Worm (Caenorhabditis elegans): Measurements from ENCODE around the gene mlc-2.
A peak's percentile ranks its signal among the peaks of the same experiment; 100 is the strongest.

The mlc-2 gene

DNA sequence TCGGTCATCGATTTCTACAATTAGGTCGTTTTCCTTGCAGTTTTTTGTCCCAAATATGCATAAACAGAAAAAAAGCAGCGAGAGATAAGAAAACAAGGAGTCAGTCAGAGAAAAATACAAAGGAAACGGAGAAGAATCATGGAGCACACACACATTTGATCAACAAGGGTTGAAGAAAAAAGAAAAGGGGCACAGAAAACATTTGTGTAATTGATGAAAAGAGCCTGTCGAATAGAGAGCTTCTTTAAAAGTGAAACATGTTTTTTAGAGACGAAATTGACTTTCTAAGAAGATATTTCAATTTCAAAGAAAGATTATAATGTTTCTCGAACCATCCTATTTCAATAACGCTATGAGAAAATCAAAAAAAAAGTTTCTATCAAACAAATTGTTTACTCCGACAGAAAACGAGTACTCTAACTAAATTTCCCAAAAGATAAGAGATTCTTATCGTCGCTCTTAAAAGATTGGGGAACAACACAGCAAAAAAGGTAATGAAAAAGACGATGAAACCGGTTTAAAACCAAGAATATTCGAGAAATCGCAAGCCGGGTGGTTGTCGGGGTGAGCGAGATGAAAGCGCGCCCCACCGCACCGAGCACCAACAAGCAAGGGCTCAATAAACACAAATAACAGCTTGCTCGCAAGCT lies 18.3 kb upstream of the mlc-2 start, which contains the start of gene tps-1:
Gene tps-1, minus strand, starts transcription at position 14 of the 650 bp plus-strand sequence.
- TF ChIP-seq F37D6.2 (tag; optimal IDR thresholded peaks at IDR 0.05) (no peak), nhr-28 (tag; optimal IDR thresholded peaks at IDR 0.05) (peak; percentile 38), hlh-30 (tag; optimal IDR thresholded peaks at IDR 0.05; ENCODE audit: insufficient read depth) (peak; percentile 4), pqm-1 (tag; optimal IDR thresholded peaks at IDR 0.05) (peak; percentile 37), nhr-6 (tag; optimal IDR thresholded peaks at IDR 0.05) (peak; percentile 12), tag-97 (GFP tag; IDR thresholded peaks at IDR 0.05) (no peak), daf-16 (GFP tag; optimal IDR thresholded peaks at IDR 0.05) (peak in 1 of 2 experiments; percentile 64), daf-16 (tag; optimal IDR thresholded peaks at IDR 0.05) (peak; percentile 88), ceh-44 (GFP tag; IDR thresholded peaks at IDR 0.05) (no peak), dpl-1 (GFP tag; optimal IDR thresholded peaks at IDR 0.05) (no peak), zip-2 (tag; optimal IDR thresholded peaks at IDR 0.05) (no peak), php-3 (GFP tag; IDR thresholded peaks at IDR 0.05) (no peak), ceh-28 (tag; optimal IDR thresholded peaks at IDR 0.05) (no peak), hif-1 (tag; optimal IDR thresholded peaks at IDR 0.05) (no peak), spr-1 (tag; optimal IDR thresholded peaks at IDR 0.05) (no peak), rbr-2 (tag; optimal IDR thresholded peaks at IDR 0.05) (peak; percentile 17), sdz-12 (GFP tag; optimal IDR thresholded peaks at IDR 0.05) (no peak), nhr-48 (tag; optimal IDR thresholded peaks at IDR 0.05) (no peak), lir-3 (tag; optimal IDR thresholded peaks at IDR 0.05) (no peak), dmd-9 (GFP tag; IDR thresholded peaks at IDR 0.05) (no peak), lin-15B (tag; optimal IDR thresholded peaks at IDR 0.05) (no peak), hlh-11 (tag; optimal IDR thresholded peaks at IDR 0.05) (peak; percentile 6), arid-1 (GFP tag; conservative IDR thresholded peaks at IDR 0.05) (no peak), lin-38 (GFP tag; IDR thresholded peaks at IDR 0.05) (0 out of 2 replicates have a peak, but pooled peaks have one; percentile 19)

DNA sequence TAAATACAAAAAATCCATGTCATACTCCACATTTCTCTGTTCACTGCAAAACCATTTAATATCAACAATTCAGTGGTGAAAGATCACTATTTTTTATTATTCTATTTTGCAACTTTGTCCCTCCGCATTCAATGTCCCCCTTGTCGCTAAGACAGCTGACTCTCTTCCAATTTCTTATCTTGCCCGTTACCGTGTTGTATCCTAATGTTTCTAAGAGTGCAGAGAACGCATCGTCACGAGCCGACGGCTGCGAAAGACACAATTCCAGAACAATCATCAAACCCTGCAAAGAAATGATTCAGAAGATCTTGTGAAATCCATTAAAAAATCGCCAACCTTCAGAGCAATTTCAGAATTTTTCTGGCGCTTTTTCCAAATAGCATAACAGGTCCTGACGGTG lies 16.5 kb upstream of the mlc-2 start:
- TF ChIP-seq zip-11 (GFP tag; IDR thresholded peaks at IDR 0.05) (no peak), ctbp-1 (GFP tag; IDR thresholded peaks at IDR 0.05) (no peak), madf-5 (GFP tag; IDR thresholded peaks at IDR 0.05) (no peak), pqm-1 (tag; optimal IDR thresholded peaks at IDR 0.05) (no peak), php-3 (GFP tag; IDR thresholded peaks at IDR 0.05) (0 out of 2 replicates have a peak, but pooled peaks have one; percentile 16), dmd-6 (GFP tag; IDR thresholded peaks at IDR 0.05) (peak; percentile 64), hlh-11 (tag; optimal IDR thresholded peaks at IDR 0.05) (peak; percentile 62), cey-2 (tag; optimal IDR thresholded peaks at IDR 0.05; ENCODE audit: borderline replicate concordance, insufficient read depth) (no peak), snpc-4 (tag; optimal IDR thresholded peaks at IDR 0.05) (no peak), ceh-20 (GFP tag; IDR thresholded peaks at IDR 0.05) (no peak), nhr-11 (tag; optimal IDR thresholded peaks at IDR 0.05) (peak; percentile 18), sdz-12 (GFP tag; optimal IDR thresholded peaks at IDR 0.05) (no peak), dve-1 (tag; optimal IDR thresholded peaks at IDR 0.05; ENCODE audit: insufficient read depth) (peak; percentile 51), egl-27 (tag; optimal IDR thresholded peaks at IDR 0.05) (no peak), lin-13 (GFP tag; optimal IDR thresholded peaks at IDR 0.05) (no peak), egl-43 (GFP tag; IDR thresholded peaks at IDR 0.05) (no peak), nhr-28 (tag; optimal IDR thresholded peaks at IDR 0.05) (peak; percentile 37), hlh-30 (tag; optimal IDR thresholded peaks at IDR 0.05; ENCODE audit: insufficient read depth) (peak; percentile 64), daf-16 (GFP tag; optimal IDR thresholded peaks at IDR 0.05) (peak in 1 of 2 experiments; percentile 19), daf-16 (tag; optimal IDR thresholded peaks at IDR 0.05) (peak; percentile 41), Y5F2A.4 (GFP tag; optimal IDR thresholded peaks at IDR 0.05) (no peak), madf-9 (GFP tag; conservative IDR thresholded peaks at IDR 0.05) (0 out of 2 replicates have a peak, but pooled peaks have one; percentile 41), mdt-29 (GFP tag; IDR thresholded peaks at IDR 0.05) (no peak), lim-7 (GFP tag; IDR thresholded peaks at IDR 0.05) (no peak), nhr-102 (tag; optimal IDR thresholded peaks at IDR 0.05) (no peak), mxl-3 (GFP tag; optimal IDR thresholded peaks at IDR 0.05) (no peak), skn-1 (tag; optimal IDR thresholded peaks at IDR 0.05) (no peak), nhr-237 (tag; optimal IDR thresholded peaks at IDR 0.05) (no peak), ceh-62 (tag; optimal IDR thresholded peaks at IDR 0.05) (no peak), lin-1 (GFP tag; IDR thresholded peaks at IDR 0.05) (no peak)
